Worm (Caenorhabditis elegans) whole organism, early embryonic: Measurements from ENCODE around the gene sre-52.

ENCODE experiments used
- aly-1 ChIP-seq: sonication (generic microtip); optimal IDR thresholded peaks from 2 replicates; lab custom pipeline; 2016; ENCODE audit warnings: missing genetic modification characterization, missing compliant biosample characterization
- ama-1 ChIP-seq: fragments of 150-350 bp; optimal IDR thresholded peaks from 2 replicates; lab custom pipeline; 2014
- ceh-36 ChIP-seq: sonication (generic microtip); optimal IDR thresholded peaks from 2 replicates; lab custom pipeline; 2016; ENCODE audit warnings: missing genetic modification characterization, inconsistent platforms, missing compliant biosample characterization
- flt-1 ChIP-seq: fragments of 200-800 bp; sonication (Bioruptor generic); IDR thresholded peaks from 2 replicates; pipeline ENCODE4 v1.3.6; 2022; ENCODE audit warnings: missing genetic modification characterization, missing compliant biosample characterization
- hmbx-1 ChIP-seq: sonication (generic microtip); optimal IDR thresholded peaks from 2 replicates; lab custom pipeline; 2016; ENCODE audit warnings: mild to moderate bottlenecking, missing genetic modification characterization, missing compliant biosample characterization
- hmg-4 ChIP-seq: fragments of 200-800 bp; sonication (Bioruptor generic); optimal IDR thresholded peaks from 2 replicates; lab custom pipeline; 2018; ENCODE audit warnings: mild to moderate bottlenecking, missing genetic modification characterization, missing compliant biosample characterization
- sea-1 ChIP-seq: fragments of 200-800 bp; sonication (Bioruptor generic); conservative IDR thresholded peaks from 2 replicates; pipeline ENCODE4 v1.3.6; 2022; ENCODE audit warnings: missing genetic modification characterization, missing compliant biosample characterization

ce11 chrII:12332624-12333023 lies 2.9 kb upstream of the sre-52 start, which contains the start of gene sre-54:
- TF ChIP-seq flt-1 (GFP tag; lab: Robert Waterston, UW) (no peak), ama-1 (lab: Kevin White, UChicago) (no peak), hmbx-1 (tag; lab: Kevin White, UChicago) (no peak), sea-1 (no peak), aly-1 (no peak), ceh-36 (tag; lab: Kevin White, UChicago) (no peak), hmg-4 (GFP tag; lab: Kevin White, UChicago) (no peak)
